Worm (Caenorhabditis elegans) whole organism, L3 larva: ENCODE measurements around the gene arrd-28.
A peak's percentile ranks its signal among the peaks of the same experiment; 100 is the strongest.

Source experiments
- ZK546.5 ChIP-seq: sonication (generic microtip); optimal IDR thresholded peaks from 2 replicates; lab custom pipeline; 2017; ENCODE audit warnings: missing biosample characterization, missing genetic modification characterization
- ceh-9 ChIP-seq: sonication (generic microtip); optimal IDR thresholded peaks from 2 replicates; lab custom pipeline; 2018; ENCODE audit warnings: missing biosample characterization, missing genetic modification characterization
- egl-27 ChIP-seq: sonication (generic microtip); optimal IDR thresholded peaks from 4 replicates; lab custom pipeline; 2017; ENCODE audit warnings: missing biosample characterization, missing genetic modification reagents, missing genetic modification characterization
- elt-3 ChIP-seq, 3 experiments: fragments of 150-350 bp in 1 of 3; sonication (generic microtip) in 2 of 3; optimal IDR thresholded peaks; 2 replicates in 2 of 3; 4 replicates in 1 of 3; lab custom pipeline; 2014 to 2017; ENCODE audit warnings: missing biosample characterization in 3 of 3, missing genetic modification characterization in 3 of 3
- fkh-2 ChIP-seq: fragments of 150-350 bp; optimal IDR thresholded peaks from 2 replicates; lab custom pipeline; 2014; ENCODE audit warnings: missing biosample characterization, missing genetic modification reagents, missing genetic modification characterization
- jun-1 ChIP-seq: fragments of 150-350 bp; optimal IDR thresholded peaks from 2 replicates; lab custom pipeline; 2014; ENCODE audit warnings: missing biosample characterization, missing genetic modification reagents, missing genetic modification characterization
- nhr-11 ChIP-seq: fragments of 150-350 bp; optimal IDR thresholded peaks from 2 replicates; lab custom pipeline; 2014; ENCODE audit warnings: missing biosample characterization, missing genetic modification characterization
- nhr-12 ChIP-seq: fragments of 150-350 bp; optimal IDR thresholded peaks from 2 replicates; lab custom pipeline; 2014; ENCODE audit warnings: missing biosample characterization, missing genetic modification characterization
- nhr-23 ChIP-seq: fragments of 150-350 bp; optimal IDR thresholded peaks from 2 replicates; lab custom pipeline; 2014; ENCODE audit warnings: missing biosample characterization, missing genetic modification reagents, missing genetic modification characterization
- pqm-1 ChIP-seq: fragments of 150-350 bp; optimal IDR thresholded peaks from 2 replicates; lab custom pipeline; 2017; ENCODE audit warnings: missing biosample characterization, missing genetic modification characterization, inconsistent platforms
- unc-62 ChIP-seq: fragments of 150-350 bp; sonication (generic microtip); optimal IDR thresholded peaks from 4 replicates; lab custom pipeline; 2014; ENCODE audit warnings: missing biosample characterization, missing genetic modification reagents, missing genetic modification characterization
- ztf-11 ChIP-seq: fragments of 150-350 bp; optimal IDR thresholded peaks from 2 replicates; lab custom pipeline; 2014; ENCODE audit warnings: missing biosample characterization, missing genetic modification characterization

DNA sequence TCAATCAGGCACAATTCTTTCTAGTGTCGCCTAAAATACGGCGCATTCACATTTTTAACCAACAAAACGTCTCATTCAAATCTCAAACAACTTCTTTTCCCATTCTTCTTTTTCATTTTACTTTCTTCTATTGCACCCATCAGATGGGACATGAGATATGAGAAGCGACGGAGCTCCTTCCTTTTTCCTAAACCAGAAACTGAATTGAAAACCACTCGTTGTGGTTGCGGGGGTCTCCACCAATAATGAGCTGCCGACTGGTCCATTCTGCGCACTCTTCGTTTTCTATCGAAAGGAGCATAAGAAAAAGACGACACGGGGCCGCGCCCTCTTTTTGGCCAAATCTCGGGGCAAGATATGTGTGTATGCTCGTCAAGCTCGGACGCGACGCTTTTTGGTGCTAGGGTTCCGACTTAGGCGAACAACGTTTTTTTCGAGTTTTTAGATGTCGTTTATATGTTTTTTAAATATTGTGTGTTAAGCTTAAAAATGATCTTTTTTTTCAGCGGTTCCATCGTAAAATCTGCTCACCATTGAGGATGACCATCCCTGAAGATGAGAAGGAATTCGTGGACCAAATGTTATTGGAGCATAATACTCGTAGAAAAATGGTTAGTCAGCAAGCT is 29.4 kb upstream of the arrd-28 start, which contains the start of gene F09B9.5:
- no peak for TF ChIP-seq ZK546.5 (tag; lab: Kevin White, UChicago)
- TF ChIP-seq unc-62 (GFP tag; lab: Kevin White, UChicago): peak; percentile 49
- TF ChIP-seq pqm-1: no peak
- TF ChIP-seq fkh-2: no peak
- TF ChIP-seq jun-1 (tag; lab: Kevin White, UChicago): no peak
- TF ChIP-seq nhr-23 (tag; lab: Kevin White, UChicago): no peak
- no peak for TF ChIP-seq nhr-11 (tag; lab: Kevin White, UChicago)
- no peak for TF ChIP-seq elt-3 (tag; optimal IDR thresholded peaks at IDR 0.05; lab: Kevin White, UChicago)
- no peak for TF ChIP-seq egl-27 (tag; lab: Kevin White, UChicago)
- TF ChIP-seq ztf-11 (tag; lab: Kevin White, UChicago): no peak
- TF ChIP-seq nhr-12 (tag; lab: Kevin White, UChicago): no peak
- TF ChIP-seq ceh-9 (tag; lab: Kevin White, UChicago): no peak
